Worm (Caenorhabditis elegans) whole organism, young adult: ENCODE measurements around the gene C16D9.9.

Source experiments
- B0336.3 ChIP-seq: fragments of 200-800 bp; sonication (Bioruptor generic); IDR thresholded peaks from 2 replicates; pipeline ENCODE4 v1.3.6; 2022; ENCODE audit warnings: missing genetic modification characterization, missing compliant biosample characterization
- C17E4.6 ChIP-seq: fragments of 200-800 bp; sonication (Bioruptor generic); IDR thresholded peaks from 2 replicates; pipeline ENCODE4 v1.3.6; 2022; ENCODE audit warnings: missing genetic modification reagents, missing genetic modification characterization, missing compliant biosample characterization
- D2030.7 ChIP-seq: fragments of 200-800 bp; sonication (Bioruptor generic); IDR thresholded peaks from 2 replicates; pipeline ENCODE4 v1.3.6; 2022; ENCODE audit warnings: missing genetic modification reagents, missing genetic modification characterization, missing compliant biosample characterization
- F23B12.7 ChIP-seq: sonication (generic microtip); optimal IDR thresholded peaks from 2 replicates; lab custom pipeline; 2017; ENCODE audit warnings: missing genetic modification characterization, mild to moderate bottlenecking, missing compliant biosample characterization, antibody characterized with exemption, moderate library complexity; ENCODE audit not compliant: insufficient read depth
- F33H1.4 ChIP-seq: fragments of 200-800 bp; sonication (Bioruptor generic); IDR thresholded peaks from 2 replicates; pipeline ENCODE4 v1.3.6; 2022; ENCODE audit warnings: missing genetic modification reagents, missing genetic modification characterization, missing compliant biosample characterization
- F39B2.1 ChIP-seq: fragments of 200-800 bp; sonication (Bioruptor generic); IDR thresholded peaks from 2 replicates; pipeline ENCODE4 v1.3.6; 2022; ENCODE audit warnings: missing genetic modification reagents, missing genetic modification characterization, missing compliant biosample characterization
- F52B5.7 ChIP-seq: sonication (generic microtip); optimal IDR thresholded peaks from 2 replicates; lab custom pipeline; 2016; ENCODE audit warnings: mild to moderate bottlenecking, missing genetic modification characterization, missing compliant biosample characterization
- F57C9.4 ChIP-seq: sonication (generic microtip); optimal IDR thresholded peaks from 2 replicates; lab custom pipeline; 2017; ENCODE audit warnings: mild to moderate bottlenecking, missing genetic modification characterization, missing compliant biosample characterization
- T07F8.4 ChIP-seq: sonication (generic microtip); optimal IDR thresholded peaks from 2 replicates; lab custom pipeline; 2016; ENCODE audit warnings: mild to moderate bottlenecking, missing genetic modification characterization, moderate library complexity, missing compliant biosample characterization
- Y79H2A.3 ChIP-seq: fragments of 200-800 bp; sonication (Bioruptor generic); conservative IDR thresholded peaks from 2 replicates; pipeline ENCODE4 v1.3.6; 2022; ENCODE audit warnings: missing genetic modification reagents, missing genetic modification characterization, missing compliant biosample characterization
- ZK185.1 ChIP-seq: sonication (generic microtip); optimal IDR thresholded peaks from 2 replicates; lab custom pipeline; 2016; ENCODE audit warnings: mild to moderate bottlenecking, missing genetic modification characterization, missing compliant biosample characterization; ENCODE audit not compliant: poor library complexity, severe bottlenecking
- ama-1 ChIP-seq, 3 experiments: fragments of 150-350 bp in 1 of 3; sonication (generic microtip) in 2 of 3; optimal IDR thresholded peaks; 2 replicates each; lab custom pipeline; 2014 to 2018; ENCODE audit warnings: missing biosample characterization in 2 of 3, missing genetic modification characterization in 2 of 3, missing genetic modification reagents in 2 of 3
- aptf-2 ChIP-seq: fragments of 200-800 bp; sonication (Bioruptor generic); conservative IDR thresholded peaks from 2 replicates; pipeline ENCODE4 v1.3.6; 2022; ENCODE audit warnings: missing genetic modification reagents, missing genetic modification characterization, missing compliant biosample characterization
- athp-1 ChIP-seq: sonication (generic microtip); optimal IDR thresholded peaks from 2 replicates; lab custom pipeline; 2017; ENCODE audit warnings: mild to moderate bottlenecking, missing genetic modification characterization, missing compliant biosample characterization
- attf-3 ChIP-seq: fragments of 200-800 bp; sonication (Bioruptor generic); conservative IDR thresholded peaks from 2 replicates; pipeline ENCODE4 v1.3.6; 2022; ENCODE audit warnings: missing genetic modification reagents, missing genetic modification characterization, missing compliant biosample characterization
- bed-2 ChIP-seq: fragments of 200-800 bp; sonication (Bioruptor generic); IDR thresholded peaks from 2 replicates; pipeline ENCODE4 v1.3.6; 2022; ENCODE audit warnings: missing genetic modification reagents, missing genetic modification characterization, missing compliant biosample characterization
- cebp-2 ChIP-seq: fragments of 200-800 bp; sonication (Bioruptor generic); IDR thresholded peaks from 2 replicates; pipeline ENCODE4 v1.3.6; 2022; ENCODE audit warnings: missing genetic modification characterization, missing compliant biosample characterization
- ceh-27 ChIP-seq: fragments of 200-800 bp; sonication (Bioruptor generic); optimal IDR thresholded peaks from 2 replicates; lab custom pipeline; 2018; ENCODE audit warnings: mild to moderate bottlenecking, missing genetic modification characterization, moderate library complexity, missing compliant biosample characterization
- ceh-91 ChIP-seq: fragments of 200-800 bp; sonication (Bioruptor generic); IDR thresholded peaks from 2 replicates; pipeline ENCODE4 v1.3.6; 2022; ENCODE audit warnings: missing genetic modification reagents, missing genetic modification characterization, missing compliant biosample characterization
- die-1 ChIP-seq: sonication (generic microtip); optimal IDR thresholded peaks from 2 replicates; lab custom pipeline; 2016; ENCODE audit warnings: missing genotype, mild to moderate bottlenecking, missing genetic modification characterization, missing compliant biosample characterization
- dpff-1 ChIP-seq: sonication (generic microtip); optimal IDR thresholded peaks from 2 replicates; lab custom pipeline; 2017; ENCODE audit warnings: mild to moderate bottlenecking, missing genetic modification characterization, missing compliant biosample characterization
- efl-1 ChIP-seq: fragments of 150-350 bp; optimal IDR thresholded peaks from 2 replicates; lab custom pipeline; 2014; ENCODE audit warnings: missing biosample characterization, missing genetic modification reagents, missing genetic modification characterization
- egrh-3 ChIP-seq: fragments of 200-800 bp; sonication (Bioruptor generic); IDR thresholded peaks from 2 replicates; pipeline ENCODE4 v1.3.6; 2022; ENCODE audit warnings: missing genetic modification reagents, missing genetic modification characterization, missing compliant biosample characterization
- hmg-1.2 ChIP-seq: fragments of 200-800 bp; sonication (Bioruptor generic); IDR thresholded peaks from 2 replicates; pipeline ENCODE4 v1.3.6; 2022; ENCODE audit warnings: missing genetic modification reagents, missing genetic modification characterization, missing compliant biosample characterization
- lag-1 ChIP-seq: fragments of 200-800 bp; sonication (Bioruptor generic); IDR thresholded peaks from 2 replicates; pipeline ENCODE4 v1.3.6; 2022; ENCODE audit warnings: missing genetic modification reagents, missing genetic modification characterization, missing compliant biosample characterization
- let-526 ChIP-seq: fragments of 200-800 bp; sonication (Bioruptor generic); IDR thresholded peaks from 2 replicates; pipeline ENCODE4 v1.3.6; 2022; ENCODE audit warnings: missing genetic modification reagents, missing genetic modification characterization, missing compliant biosample characterization
- let-607 ChIP-seq, 2 experiments: fragments of 200-800 bp in 1 of 2; sonication (Bioruptor generic) in 1 of 2; sonication (generic microtip) in 1 of 2; optimal IDR thresholded peaks; 2 replicates each; lab custom pipeline; 2016 to 2018; ENCODE audit warnings: mild to moderate bottlenecking in 2 of 2, missing compliant biosample characterization in 2 of 2, missing genetic modification characterization in 2 of 2, moderate library complexity in 2 of 2, missing genotype in 1 of 2
- lin-35 ChIP-seq, 3 experiments: fragments of 150-350 bp in 2 of 3; sonication (generic microtip) in 1 of 3; optimal IDR thresholded peaks; 2 replicates each; lab custom pipeline; 2014 to 2018; ENCODE audit warnings: missing biosample characterization in 3 of 3, missing genetic modification characterization in 3 of 3, missing genetic modification reagents in 3 of 3
- lin-54 ChIP-seq: fragments of 200-800 bp; sonication (Bioruptor generic); optimal IDR thresholded peaks from 2 replicates; lab custom pipeline; 2018; ENCODE audit warnings: mild to moderate bottlenecking, missing genetic modification characterization, missing compliant biosample characterization
- lir-1 ChIP-seq: fragments of 200-800 bp; sonication (Bioruptor generic); conservative IDR thresholded peaks from 2 replicates; pipeline ENCODE4 v1.3.6; 2022; ENCODE audit warnings: missing genetic modification reagents, missing genetic modification characterization, missing compliant biosample characterization
- lsl-1 ChIP-seq: fragments of 200-800 bp; sonication (Bioruptor generic); optimal IDR thresholded peaks from 2 replicates; lab custom pipeline; 2018; ENCODE audit warnings: mild to moderate bottlenecking, missing genetic modification characterization, moderate library complexity, missing compliant biosample characterization
- mcd-1 ChIP-seq: fragments of 200-800 bp; sonication (Bioruptor generic); IDR thresholded peaks from 2 replicates; pipeline ENCODE4 v1.3.6; 2022; ENCODE audit warnings: missing genetic modification reagents, missing genetic modification characterization, missing compliant biosample characterization
- nfya-1 ChIP-seq: sonication (generic microtip); optimal IDR thresholded peaks from 2 replicates; lab custom pipeline; 2017; ENCODE audit warnings: antibody characterized with exemption, missing compliant biosample characterization, missing genetic modification characterization, borderline replicate concordance; ENCODE audit not compliant: insufficient read depth
- nhr-179 ChIP-seq: sonication (generic microtip); optimal IDR thresholded peaks from 2 replicates; lab custom pipeline; 2016; ENCODE audit warnings: mild to moderate bottlenecking, missing genetic modification characterization, missing compliant biosample characterization
- nhr-27 ChIP-seq: fragments of 200-800 bp; sonication (Bioruptor generic); optimal IDR thresholded peaks from 2 replicates; lab custom pipeline; 2018; ENCODE audit warnings: mild to moderate bottlenecking, missing genetic modification characterization, moderate library complexity, missing compliant biosample characterization
- pha-4 ChIP-seq: fragments of 150-350 bp; sonication (generic microtip); optimal IDR thresholded peaks from 2 replicates; lab custom pipeline; 2014; ENCODE audit warnings: missing biosample characterization, missing genetic modification reagents, missing genetic modification characterization
- rcor-1 ChIP-seq: fragments of 200-800 bp; sonication (Bioruptor generic); IDR thresholded peaks from 2 replicates; pipeline ENCODE4 v1.3.6; 2022; ENCODE audit warnings: missing genetic modification reagents, missing genetic modification characterization, missing compliant biosample characterization
- rec-8 ChIP-seq, 2 experiments: sonication (generic microtip); optimal IDR thresholded peaks; 2 replicates each; lab custom pipeline; 2016; ENCODE audit warnings: mild to moderate bottlenecking in 2 of 2, missing genetic modification characterization in 2 of 2, missing genetic modification reagents in 2 of 2, missing genotype in 2 of 2, missing biosample characterization in 1 of 2, missing compliant biosample characterization in 1 of 2, moderate library complexity in 1 of 2
- snpc-3.4 ChIP-seq: sonication (generic microtip); optimal IDR thresholded peaks from 2 replicates; lab custom pipeline; 2017; ENCODE audit warnings: missing genetic modification characterization, mild to moderate bottlenecking, missing compliant biosample characterization, antibody characterized with exemption, moderate library complexity, missing genotype, missing genetic modification reagents
- somi-1 ChIP-seq: fragments of 200-800 bp; sonication (Bioruptor generic); optimal IDR thresholded peaks from 2 replicates; lab custom pipeline; 2018; ENCODE audit warnings: mild to moderate bottlenecking, missing genetic modification characterization, missing compliant biosample characterization
- tbp1 ChIP-seq: fragments of 200-800 bp; sonication (Bioruptor generic); optimal IDR thresholded peaks from 2 replicates; lab custom pipeline; 2018; ENCODE audit warnings: mild to moderate bottlenecking, missing genetic modification characterization, missing compliant biosample characterization
- zim-3 ChIP-seq: sonication (generic microtip); optimal IDR thresholded peaks from 2 replicates; lab custom pipeline; 2017; ENCODE audit warnings: mild to moderate bottlenecking, missing genetic modification characterization, moderate library complexity, missing compliant biosample characterization
- ztf-25 ChIP-seq: fragments of 200-800 bp; sonication (Bioruptor generic); IDR thresholded peaks from 2 replicates; pipeline ENCODE4 v1.3.6; 2022; ENCODE audit warnings: missing genetic modification reagents, missing genetic modification characterization, missing compliant biosample characterization
- ztf-26 ChIP-seq: sonication (generic microtip); optimal IDR thresholded peaks from 2 replicates; lab custom pipeline; 2017; ENCODE audit warnings: missing genetic modification characterization, missing compliant biosample characterization
- ztf-28 ChIP-seq: fragments of 200-800 bp; sonication (Bioruptor generic); IDR thresholded peaks from 2 replicates; pipeline ENCODE4 v1.3.6; 2022; ENCODE audit warnings: missing genetic modification reagents, missing genetic modification characterization, missing compliant biosample characterization
- ztf-6 ChIP-seq: fragments of 200-800 bp; sonication (Bioruptor generic); IDR thresholded peaks from 2 replicates; pipeline ENCODE4 v1.3.6; 2022; ENCODE audit warnings: missing genetic modification reagents, missing genetic modification characterization, missing compliant biosample characterization

Gene C16D9.9

ce11 chrV:8230056-8230455 is 34.0 kb upstream of the C16D9.9 start (continued):
- TF ChIP-seq let-526 (GFP tag; lab: Robert Waterston, UW) (no peak), F23B12.7 (tag; lab: Kevin White, UChicago) (no peak), lin-54 (GFP tag; lab: Kevin White, UChicago) (no peak), ceh-91 (no peak)

ce11 chrV:8235331-8235730 is 28.7 kb upstream of the C16D9.9 start:
- TF ChIP-seq athp-1 (tag; lab: Kevin White, UChicago) (no peak), D2030.7 (GFP tag; lab: Robert Waterston, UW) (peak; percentile 54), F52B5.7 (tag; lab: Kevin White, UChicago) (peak; percentile 13), ztf-28 (GFP tag; lab: Robert Waterston, UW) (no peak), ztf-25 (GFP tag; lab: Robert Waterston, UW) (no peak), bed-2 (GFP tag; lab: Robert Waterston, UW) (no peak), nhr-27 (tag; lab: Kevin White, UChicago) (no peak), ceh-27 (GFP tag; lab: Kevin White, UChicago) (peak; percentile 38), die-1 (tag; lab: Kevin White, UChicago) (peak; percentile 63), hmg-1.2 (GFP tag; lab: Robert Waterston, UW) (peak; percentile 71), B0336.3 (GFP tag; lab: Robert Waterston, UW) (no peak), efl-1 (GFP tag; lab: Kevin White, UChicago) (no peak), mcd-1 (GFP tag; lab: Robert Waterston, UW) (no peak), ZK185.1 (tag; lab: Kevin White, UChicago) (peak; percentile 4), lag-1 (GFP tag; lab: Robert Waterston, UW) (no peak), zim-3 (tag; lab: Kevin White, UChicago) (no peak), lir-1 (GFP tag; lab: Robert Waterston, UW) (no peak), attf-3 (GFP tag; lab: Robert Waterston, UW) (no peak), ama-1 (optimal IDR thresholded peaks at IDR 0.05; lab: Kevin White, UChicago) (no peak), ama-1 (GFP tag; optimal IDR thresholded peaks at IDR 0.05; lab: Kevin White, UChicago) (no peak), aptf-2 (GFP tag; lab: Robert Waterston, UW) (no peak), Y79H2A.3 (GFP tag; lab: Robert Waterston, UW) (no peak), let-607 (tag; optimal IDR thresholded peaks at IDR 0.05; lab: Kevin White, UChicago) (peak in 1 of 2 experiments; percentile 38), C17E4.6 (GFP tag; lab: Robert Waterston, UW) (no peak), F57C9.4 (tag; lab: Kevin White, UChicago) (no peak), dpff-1 (tag; lab: Kevin White, UChicago) (no peak), pha-4 (tag; lab: Kevin White, UChicago) (no peak), F33H1.4 (GFP tag; lab: Robert Waterston, UW) (peak; percentile 18; the same call in 1 of the 2 replicates), ztf-6 (GFP tag; lab: Robert Waterston, UW) (no peak), tbp1 (GFP tag; lab: Kevin White, UChicago) (peak; percentile 87), ztf-26 (tag; lab: Kevin White, UChicago) (no peak), rcor-1 (GFP tag; lab: Robert Waterston, UW) (peak; percentile 38; the same call in 1 of the 2 replicates), T07F8.4 (tag; lab: Kevin White, UChicago) (peak; percentile 10), lsl-1 (GFP tag; lab: Kevin White, UChicago) (peak; percentile 26), lin-54 (GFP tag; lab: Kevin White, UChicago) (no peak), F39B2.1 (GFP tag; lab: Robert Waterston, UW) (no peak), nhr-179 (tag; lab: Kevin White, UChicago) (no peak), egrh-3 (0 out of 2 replicates have a peak, but pooled peaks have one; percentile 31), lin-35 (GFP tag; optimal IDR thresholded peaks at IDR 0.05; lab: Kevin White, UChicago) (no peak), somi-1 (GFP tag; lab: Kevin White, UChicago) (no peak), cebp-2 (GFP tag; lab: Robert Waterston, UW) (no peak), nfya-1 (tag; lab: Kevin White, UChicago) (no peak), snpc-3.4 (tag; lab: Kevin White, UChicago) (peak; percentile 34), rec-8 (tag; optimal IDR thresholded peaks at IDR 0.05; lab: Kevin White, UChicago) (no peak)
